Worm (Caenorhabditis elegans) whole organism, L4 larva: ENCODE data around the gene C14E2.7.

Experiments used
- aly-2 ChIP-seq: sonication (generic microtip); optimal IDR thresholded peaks from 2 replicates; lab custom pipeline; 2018; ENCODE audit warnings: missing biosample characterization, missing genetic modification characterization
- snpc-4 ChIP-seq: fragments of 150-350 bp; optimal IDR thresholded peaks from 2 replicates; lab custom pipeline; 2014; ENCODE audit warnings: missing biosample characterization, missing genetic modification characterization

- TF ChIP-seq snpc-4 (tag; lab: Kevin White, UChicago) = no peak
- TF ChIP-seq aly-2 = no peak
Observed at ce11 chrX:1786607-1787006, 29.6 kb upstream of the C14E2.7 start, which contains the start of gene arg-1.
